Worm (Caenorhabditis elegans) whole organism, dauer: Measurements from ENCODE around the gene mlt-3.
"Not testable (repeated sequence)": the region's sequence is repeated elsewhere in the genome, so short reads cannot be mapped to it uniquely, and the experiment has no call there.

ENCODE experiments used
- unc-62 ChIP-seq: sonication (generic microtip); optimal IDR thresholded peaks from 2 replicates; lab custom pipeline; 2017; ENCODE audit warnings: missing biosample characterization, missing genetic modification reagents, missing genetic modification characterization

The mlt-3 gene

ce11 chrIV:12178235-12178634 is 48.7 kb downstream of the mlt-3 start, which contains the start of gene nlr-1:
nlr-1 (minus strand) TSS chrIV:12178335.
- not testable (repeated sequence) for TF ChIP-seq unc-62 (GFP tag; lab: Kevin White, UChicago)
